Worm (Caenorhabditis elegans) whole organism, young adult: ENCODE results near the gene tag-77.
A peak's percentile ranks its signal among the peaks of the same experiment; 100 is the strongest.

Experiments used
- B0336.3 ChIP-seq: fragments of 200-800 bp; sonication (Bioruptor generic); IDR thresholded peaks from 2 replicates; pipeline ENCODE4 v1.3.6; 2022; ENCODE audit warnings: missing genetic modification characterization, missing compliant biosample characterization
- D2030.7 ChIP-seq: fragments of 200-800 bp; sonication (Bioruptor generic); IDR thresholded peaks from 2 replicates; pipeline ENCODE4 v1.3.6; 2022; ENCODE audit warnings: missing genetic modification reagents, missing genetic modification characterization, missing compliant biosample characterization
- F10E7.11 ChIP-seq: sonication (generic microtip); optimal IDR thresholded peaks from 2 replicates; lab custom pipeline; 2017; ENCODE audit warnings: mild to moderate bottlenecking, missing genetic modification characterization, moderate library complexity, missing compliant biosample characterization
- F33H1.4 ChIP-seq: fragments of 200-800 bp; sonication (Bioruptor generic); IDR thresholded peaks from 2 replicates; pipeline ENCODE4 v1.3.6; 2022; ENCODE audit warnings: missing genetic modification reagents, missing genetic modification characterization, missing compliant biosample characterization
- F37B4.10 ChIP-seq: fragments of 200-800 bp; sonication (Bioruptor generic); IDR thresholded peaks from 2 replicates; pipeline ENCODE4 v1.3.6; 2022; ENCODE audit warnings: missing genetic modification characterization, missing compliant biosample characterization
- F49E8.2 ChIP-seq: sonication (generic microtip); optimal IDR thresholded peaks from 3 replicates; lab custom pipeline; 2017; ENCODE audit warnings: missing genetic modification characterization, mild to moderate bottlenecking, missing compliant biosample characterization, antibody characterized with exemption, moderate library complexity; ENCODE audit not compliant: insufficient read depth
- F57C9.4 ChIP-seq: sonication (generic microtip); optimal IDR thresholded peaks from 2 replicates; lab custom pipeline; 2017; ENCODE audit warnings: mild to moderate bottlenecking, missing genetic modification characterization, missing compliant biosample characterization
- T07F8.4 ChIP-seq: sonication (generic microtip); optimal IDR thresholded peaks from 2 replicates; lab custom pipeline; 2016; ENCODE audit warnings: mild to moderate bottlenecking, missing genetic modification characterization, moderate library complexity, missing compliant biosample characterization
- Y79H2A.3 ChIP-seq: fragments of 200-800 bp; sonication (Bioruptor generic); conservative IDR thresholded peaks from 2 replicates; pipeline ENCODE4 v1.3.6; 2022; ENCODE audit warnings: missing genetic modification reagents, missing genetic modification characterization, missing compliant biosample characterization
- ZK185.1 ChIP-seq: sonication (generic microtip); optimal IDR thresholded peaks from 2 replicates; lab custom pipeline; 2016; ENCODE audit warnings: mild to moderate bottlenecking, missing genetic modification characterization, missing compliant biosample characterization; ENCODE audit not compliant: poor library complexity, severe bottlenecking
- ama-1 ChIP-seq, 3 experiments: fragments of 150-350 bp in 1 of 3; sonication (generic microtip) in 2 of 3; optimal IDR thresholded peaks; 2 replicates each; lab custom pipeline; 2014 to 2018; ENCODE audit warnings: missing biosample characterization in 2 of 3, missing genetic modification characterization in 2 of 3, missing genetic modification reagents in 2 of 3
- aptf-2 ChIP-seq: fragments of 200-800 bp; sonication (Bioruptor generic); conservative IDR thresholded peaks from 2 replicates; pipeline ENCODE4 v1.3.6; 2022; ENCODE audit warnings: missing genetic modification reagents, missing genetic modification characterization, missing compliant biosample characterization
- aptf-3 ChIP-seq: fragments of 200-800 bp; sonication (Bioruptor generic); IDR thresholded peaks from 2 replicates; pipeline ENCODE4 v1.3.6; 2022; ENCODE audit warnings: missing genetic modification characterization, missing compliant biosample characterization
- athp-1 ChIP-seq: sonication (generic microtip); optimal IDR thresholded peaks from 2 replicates; lab custom pipeline; 2017; ENCODE audit warnings: mild to moderate bottlenecking, missing genetic modification characterization, missing compliant biosample characterization
- attf-5 ChIP-seq: fragments of 200-800 bp; sonication (Bioruptor generic); optimal IDR thresholded peaks from 2 replicates; lab custom pipeline; 2018; ENCODE audit warnings: mild to moderate bottlenecking, missing genetic modification characterization, missing compliant biosample characterization
- ccch-3 ChIP-seq: fragments of 200-800 bp; sonication (Bioruptor generic); optimal IDR thresholded peaks from 2 replicates; lab custom pipeline; 2018; ENCODE audit warnings: mild to moderate bottlenecking, missing genetic modification characterization, missing compliant biosample characterization
- cebp-1 ChIP-seq, 2 experiments: fragments of 200-800 bp in 1 of 2; sonication (Bioruptor generic) in 1 of 2; sonication (generic microtip) in 1 of 2; IDR thresholded peaks in 1 of 2; optimal IDR thresholded peaks in 1 of 2; 2 replicates each; pipeline versions ENCODE4 v1.3.6 to Lab custom; 2017 to 2022; ENCODE audit warnings: missing compliant biosample characterization in 2 of 2, missing genetic modification characterization in 2 of 2, mild to moderate bottlenecking in 1 of 2, missing genetic modification reagents in 1 of 2, moderate library complexity in 1 of 2
- ceh-100 ChIP-seq: fragments of 200-800 bp; sonication (Bioruptor generic); IDR thresholded peaks from 2 replicates; pipeline ENCODE4 v1.3.6; 2022; ENCODE audit warnings: missing genetic modification reagents, missing genetic modification characterization, missing compliant biosample characterization
- dox-1 ChIP-seq: fragments of 200-800 bp; sonication (Bioruptor generic); IDR thresholded peaks from 2 replicates; pipeline ENCODE4 v1.3.6; 2022; ENCODE audit warnings: missing genetic modification reagents, missing genetic modification characterization, missing compliant biosample characterization
- dpff-1 ChIP-seq: sonication (generic microtip); optimal IDR thresholded peaks from 2 replicates; lab custom pipeline; 2017; ENCODE audit warnings: mild to moderate bottlenecking, missing genetic modification characterization, missing compliant biosample characterization
- dpl-1 ChIP-seq: fragments of 150-350 bp; optimal IDR thresholded peaks from 2 replicates; lab custom pipeline; 2014; ENCODE audit warnings: missing biosample characterization, missing genetic modification reagents, missing genetic modification characterization
- egl-18 ChIP-seq: fragments of 200-800 bp; sonication (Bioruptor generic); IDR thresholded peaks from 2 replicates; pipeline ENCODE4 v1.3.6; 2022; ENCODE audit warnings: missing genetic modification reagents, missing genetic modification characterization, missing compliant biosample characterization
- ets-4 ChIP-seq: fragments of 200-800 bp; sonication (Bioruptor generic); optimal IDR thresholded peaks from 2 replicates; lab custom pipeline; 2018; ENCODE audit warnings: mild to moderate bottlenecking, missing genetic modification characterization, missing compliant biosample characterization
- hlh-26 ChIP-seq: fragments of 200-800 bp; sonication (Bioruptor generic); conservative IDR thresholded peaks from 2 replicates; pipeline ENCODE4 v1.3.6; 2022; ENCODE audit warnings: missing genetic modification reagents, missing genetic modification characterization, missing compliant biosample characterization
- lag-1 ChIP-seq: fragments of 200-800 bp; sonication (Bioruptor generic); IDR thresholded peaks from 2 replicates; pipeline ENCODE4 v1.3.6; 2022; ENCODE audit warnings: missing genetic modification reagents, missing genetic modification characterization, missing compliant biosample characterization
- lin-26 ChIP-seq: fragments of 200-800 bp; sonication (Bioruptor generic); IDR thresholded peaks from 2 replicates; pipeline ENCODE4 v1.3.6; 2022; ENCODE audit warnings: missing genetic modification reagents, missing genetic modification characterization, missing compliant biosample characterization
- lin-35 ChIP-seq, 3 experiments: fragments of 150-350 bp in 2 of 3; sonication (generic microtip) in 1 of 3; optimal IDR thresholded peaks; 2 replicates each; lab custom pipeline; 2014 to 2018; ENCODE audit warnings: missing biosample characterization in 3 of 3, missing genetic modification characterization in 3 of 3, missing genetic modification reagents in 3 of 3
- lin-54 ChIP-seq: fragments of 200-800 bp; sonication (Bioruptor generic); optimal IDR thresholded peaks from 2 replicates; lab custom pipeline; 2018; ENCODE audit warnings: mild to moderate bottlenecking, missing genetic modification characterization, missing compliant biosample characterization
- lir-1 ChIP-seq: fragments of 200-800 bp; sonication (Bioruptor generic); conservative IDR thresholded peaks from 2 replicates; pipeline ENCODE4 v1.3.6; 2022; ENCODE audit warnings: missing genetic modification reagents, missing genetic modification characterization, missing compliant biosample characterization
- lsy-27 ChIP-seq: sonication (generic microtip); optimal IDR thresholded peaks from 2 replicates; lab custom pipeline; 2017; ENCODE audit warnings: missing genetic modification characterization, mild to moderate bottlenecking, missing compliant biosample characterization, antibody characterized with exemption, missing genotype, borderline replicate concordance; ENCODE audit not compliant: insufficient read depth
- madf-6 ChIP-seq: fragments of 200-800 bp; sonication (Bioruptor generic); IDR thresholded peaks from 2 replicates; pipeline ENCODE4 v1.3.6; 2022; ENCODE audit warnings: missing genetic modification reagents, missing genetic modification characterization, missing compliant biosample characterization
- madf-8 ChIP-seq: fragments of 200-800 bp; sonication (Bioruptor generic); conservative IDR thresholded peaks from 2 replicates; pipeline ENCODE4 v1.3.6; 2022; ENCODE audit warnings: missing genetic modification reagents, missing genetic modification characterization, missing compliant biosample characterization
- nhr-80 ChIP-seq: sonication (generic microtip); optimal IDR thresholded peaks from 2 replicates; lab custom pipeline; 2016; ENCODE audit warnings: missing genetic modification characterization, missing compliant biosample characterization
- pbrm-1 ChIP-seq: fragments of 200-800 bp; sonication (Bioruptor generic); IDR thresholded peaks from 2 replicates; pipeline ENCODE4 v1.3.6; 2022; ENCODE audit warnings: missing genetic modification reagents, missing genetic modification characterization, missing compliant biosample characterization
- pha-4 ChIP-seq: fragments of 150-350 bp; sonication (generic microtip); optimal IDR thresholded peaks from 2 replicates; lab custom pipeline; 2014; ENCODE audit warnings: missing biosample characterization, missing genetic modification reagents, missing genetic modification characterization
- repo-1 ChIP-seq: sonication (generic microtip); optimal IDR thresholded peaks from 2 replicates; lab custom pipeline; 2017; ENCODE audit warnings: mild to moderate bottlenecking, missing genetic modification characterization, missing compliant biosample characterization
- sdz-38 ChIP-seq: sonication (generic microtip); optimal IDR thresholded peaks from 2 replicates; lab custom pipeline; 2016; ENCODE audit warnings: missing genotype, missing genetic modification characterization, missing compliant biosample characterization
- snpc-1.1 ChIP-seq: sonication (generic microtip); optimal IDR thresholded peaks from 2 replicates; lab custom pipeline; 2017; ENCODE audit warnings: missing genetic modification characterization, mild to moderate bottlenecking, missing compliant biosample characterization, antibody characterized with exemption, moderate library complexity, missing genotype, missing genetic modification reagents; ENCODE audit not compliant: insufficient read depth
- snpc-4 ChIP-seq, 5 experiments: fragments of 150-350 bp in 1 of 5; sonication (generic microtip) in 4 of 5; optimal IDR thresholded peaks; 2 replicates each; lab custom pipeline; 2014 to 2018; ENCODE audit warnings: missing genetic modification characterization in 5 of 5, missing biosample characterization in 3 of 5, antibody characterized with exemption in 2 of 5, mild to moderate bottlenecking in 2 of 5, missing compliant biosample characterization in 2 of 5, missing genotype in 2 of 5, moderate library complexity in 2 of 5, missing genetic modification reagents in 1 of 5
- sptf-2 ChIP-seq: fragments of 200-800 bp; sonication (Bioruptor generic); optimal IDR thresholded peaks from 2 replicates; lab custom pipeline; 2018; ENCODE audit warnings: mild to moderate bottlenecking, missing genetic modification characterization, missing compliant biosample characterization
- tbp1 ChIP-seq: fragments of 200-800 bp; sonication (Bioruptor generic); optimal IDR thresholded peaks from 2 replicates; lab custom pipeline; 2018; ENCODE audit warnings: mild to moderate bottlenecking, missing genetic modification characterization, missing compliant biosample characterization
- xnd-1 ChIP-seq: sonication (generic microtip); optimal IDR thresholded peaks from 2 replicates; lab custom pipeline; 2016; ENCODE audit warnings: missing genotype, missing genetic modification reagents, missing genetic modification characterization, missing compliant biosample characterization
- zim-3 ChIP-seq: sonication (generic microtip); optimal IDR thresholded peaks from 2 replicates; lab custom pipeline; 2017; ENCODE audit warnings: mild to moderate bottlenecking, missing genetic modification characterization, moderate library complexity, missing compliant biosample characterization
- ztf-25 ChIP-seq: fragments of 200-800 bp; sonication (Bioruptor generic); IDR thresholded peaks from 2 replicates; pipeline ENCODE4 v1.3.6; 2022; ENCODE audit warnings: missing genetic modification reagents, missing genetic modification characterization, missing compliant biosample characterization

The tag-77 gene

DNA sequence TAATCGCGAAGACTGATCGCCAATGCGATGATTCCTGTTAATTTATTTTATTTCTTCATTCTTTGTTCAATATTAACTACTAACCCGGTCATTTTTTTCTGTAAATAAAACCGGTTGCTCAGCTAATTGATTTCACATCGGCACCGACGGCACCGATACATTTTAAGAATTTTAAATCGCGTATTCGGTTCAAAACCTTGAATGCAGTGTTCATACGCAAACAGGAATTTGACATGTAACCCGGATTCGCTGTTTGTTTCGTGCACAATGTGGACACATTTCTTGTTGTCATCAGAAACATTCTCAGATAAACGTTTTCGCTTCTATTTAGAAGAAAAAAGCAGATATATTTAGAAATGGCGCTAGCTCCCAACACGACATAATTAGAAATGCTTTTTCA is 10.4 kb downstream of the tag-77 start (continued):
- TF ChIP-seq ama-1 (optimal IDR thresholded peaks at IDR 0.05; lab: Kevin White, UChicago) (no peak), ama-1 (GFP tag; optimal IDR thresholded peaks at IDR 0.05; lab: Kevin White, UChicago) (peak in 1 of 2 experiments; percentile 15), nhr-80 (no peak), lin-26 (peak; percentile 78), cebp-1 (GFP tag; IDR thresholded peaks at IDR 0.05; lab: Robert Waterston, UW) (no peak), cebp-1 (tag; optimal IDR thresholded peaks at IDR 0.05; lab: Kevin White, UChicago) (peak; percentile 13), lin-54 (GFP tag; lab: Kevin White, UChicago) (peak; percentile 17), snpc-4 (GFP tag; optimal IDR thresholded peaks at IDR 0.05; lab: Kevin White, UChicago) (no peak), snpc-4 (tag; optimal IDR thresholded peaks at IDR 0.05; lab: Kevin White, UChicago) (no peak), pbrm-1 (GFP tag; lab: Robert Waterston, UW) (peak; percentile 64; the same call in 1 of the 2 replicates), B0336.3 (GFP tag; lab: Robert Waterston, UW) (peak; percentile 44; the same call in 1 of the 2 replicates), dpff-1 (tag; lab: Kevin White, UChicago) (no peak), repo-1 (tag; lab: Kevin White, UChicago) (no peak), ztf-25 (GFP tag; lab: Robert Waterston, UW) (peak; percentile 86), sdz-38 (tag; lab: Kevin White, UChicago) (no peak)
- TF ChIP-seq, all 124 proteins: peak for 28

DNA sequence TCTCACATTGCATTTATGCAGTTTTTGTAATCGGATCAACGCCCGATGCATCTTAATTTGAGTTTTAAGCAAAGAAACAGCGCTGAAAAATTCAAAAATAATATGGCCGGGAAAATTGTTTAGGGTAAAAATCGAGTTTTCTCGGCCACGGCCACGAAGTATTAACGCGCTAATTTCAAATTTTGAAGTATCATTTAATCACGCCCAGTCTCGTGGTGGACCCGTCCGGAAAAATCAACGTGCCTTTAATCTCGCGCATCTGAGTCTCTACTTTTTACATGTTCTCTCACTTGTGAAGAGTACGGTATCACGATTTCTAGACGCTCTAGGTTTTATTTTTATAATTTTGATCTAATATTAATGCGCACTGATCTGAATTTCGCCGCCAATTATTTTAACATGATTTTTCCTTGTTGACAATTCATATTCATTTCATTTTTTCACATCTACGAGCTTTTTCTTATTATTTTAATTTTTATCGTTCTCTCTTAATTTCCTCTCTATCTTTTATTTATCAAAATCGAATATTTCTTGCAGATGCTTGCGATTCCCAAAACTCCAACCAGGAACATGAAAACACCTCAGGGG is 11.5 kb downstream of the tag-77 start, which contains the start of the genes acdh-13 and mesp-1:
Gene acdh-13 (minus strand): TSS at position 51 of the 588 bp plus-strand sequence.
Gene mesp-1 (plus strand): TSS at position 538 of the 588 bp plus-strand sequence.
- no peak for TF ChIP-seq lag-1 (GFP tag; lab: Robert Waterston, UW)
- peak; percentile 58 for TF ChIP-seq F49E8.2 (tag; lab: Kevin White, UChicago)
- TF ChIP-seq F37B4.10 (GFP tag; lab: Robert Waterston, UW): no peak
- TF ChIP-seq dpl-1: peak; percentile 80
- TF ChIP-seq lsy-27 (tag; lab: Kevin White, UChicago): no peak
- peak; percentile 57; the same call in 1 of the 2 replicates for TF ChIP-seq lir-1 (GFP tag; lab: Robert Waterston, UW)
- peak; percentile 94 for TF ChIP-seq madf-8 (GFP tag; lab: Robert Waterston, UW)
- TF ChIP-seq lin-35 (GFP tag; optimal IDR thresholded peaks at IDR 0.05; lab: Kevin White, UChicago): peak; percentile 9 to 63 (median 40)
- no peak for TF ChIP-seq aptf-3 (GFP tag; lab: Robert Waterston, UW)
- no peak for TF ChIP-seq ccch-3 (GFP tag; lab: Kevin White, UChicago)
- TF ChIP-seq ZK185.1 (tag; lab: Kevin White, UChicago): peak; percentile 65
- TF ChIP-seq egl-18: no peak
- TF ChIP-seq lin-26: no peak
- TF ChIP-seq F33H1.4: peak; percentile 79
- TF ChIP-seq xnd-1 (tag; lab: Kevin White, UChicago): peak; percentile 91
- TF ChIP-seq zim-3 (tag; lab: Kevin White, UChicago): no peak
- TF ChIP-seq sptf-2 (GFP tag; lab: Kevin White, UChicago): no peak
- TF ChIP-seq snpc-1.1 (tag; lab: Kevin White, UChicago): peak; percentile 40
- TF ChIP-seq tbp1 (GFP tag; lab: Kevin White, UChicago): peak; percentile 59
- TF ChIP-seq pbrm-1 (GFP tag; lab: Robert Waterston, UW): peak; percentile 69; the same call in 1 of the 2 replicates
- no peak for TF ChIP-seq F10E7.11 (tag; lab: Kevin White, UChicago)
- TF ChIP-seq F57C9.4 (tag; lab: Kevin White, UChicago): no peak
- TF ChIP-seq attf-5 (GFP tag; lab: Kevin White, UChicago): no peak
- TF ChIP-seq ets-4: no peak
- peak; percentile 92 for TF ChIP-seq dox-1
- peak; percentile 95 for TF ChIP-seq D2030.7 (GFP tag; lab: Robert Waterston, UW)
- peak; percentile 43; the same call in 1 of the 2 replicates for TF ChIP-seq ceh-100 (GFP tag; lab: Robert Waterston, UW)
- no peak for TF ChIP-seq hlh-26 (GFP tag; lab: Robert Waterston, UW)
- no peak for TF ChIP-seq Y79H2A.3 (GFP tag; lab: Robert Waterston, UW)
- TF ChIP-seq athp-1 (tag; lab: Kevin White, UChicago): peak; percentile 57
- no peak for TF ChIP-seq dpff-1 (tag; lab: Kevin White, UChicago)
- TF ChIP-seq pha-4 (tag; lab: Kevin White, UChicago): no peak
- peak; percentile 45; the same call in 1 of the 2 replicates for TF ChIP-seq aptf-2
- no peak for TF ChIP-seq T07F8.4
- peak; percentile 97 for TF ChIP-seq madf-6
